Worm (Caenorhabditis elegans) whole organism, early embryonic: ENCODE results near the gene fbxa-136.

ENCODE experiments used
- B0310.2 ChIP-seq: sonication (generic microtip); optimal IDR thresholded peaks from 2 replicates; lab custom pipeline; 2016; ENCODE audit warnings: mild to moderate bottlenecking, missing genetic modification characterization, missing compliant biosample characterization
- F13C5.2 ChIP-seq: sonication (generic microtip); optimal IDR thresholded peaks from 2 replicates; lab custom pipeline; 2017; ENCODE audit warnings: mild to moderate bottlenecking, missing genetic modification characterization, inconsistent platforms, missing compliant biosample characterization
- aly-1 ChIP-seq: sonication (generic microtip); optimal IDR thresholded peaks from 2 replicates; lab custom pipeline; 2016; ENCODE audit warnings: missing genetic modification characterization, missing compliant biosample characterization
- ama-1 ChIP-seq: fragments of 150-350 bp; optimal IDR thresholded peaks from 2 replicates; lab custom pipeline; 2014
- ets-7 ChIP-seq: sonication (generic microtip); optimal IDR thresholded peaks from 2 replicates; lab custom pipeline; 2016; ENCODE audit warnings: missing genotype, missing genetic modification characterization, missing compliant biosample characterization
- flt-1 ChIP-seq: fragments of 200-800 bp; sonication (Bioruptor generic); IDR thresholded peaks from 2 replicates; pipeline ENCODE4 v1.3.6; 2022; ENCODE audit warnings: missing genetic modification characterization, missing compliant biosample characterization
- hmbx-1 ChIP-seq: sonication (generic microtip); optimal IDR thresholded peaks from 2 replicates; lab custom pipeline; 2016; ENCODE audit warnings: mild to moderate bottlenecking, missing genetic modification characterization, missing compliant biosample characterization
- hnd-1 ChIP-seq: sonication (generic microtip); optimal IDR thresholded peaks from 2 replicates; lab custom pipeline; 2016; ENCODE audit warnings: missing genetic modification characterization, missing compliant biosample characterization
- scrt-1 ChIP-seq: fragments of 200-800 bp; sonication (Bioruptor generic); IDR thresholded peaks from 2 replicates; pipeline ENCODE4 v1.3.6; 2022; ENCODE audit warnings: missing genetic modification characterization, missing compliant biosample characterization

DNA sequence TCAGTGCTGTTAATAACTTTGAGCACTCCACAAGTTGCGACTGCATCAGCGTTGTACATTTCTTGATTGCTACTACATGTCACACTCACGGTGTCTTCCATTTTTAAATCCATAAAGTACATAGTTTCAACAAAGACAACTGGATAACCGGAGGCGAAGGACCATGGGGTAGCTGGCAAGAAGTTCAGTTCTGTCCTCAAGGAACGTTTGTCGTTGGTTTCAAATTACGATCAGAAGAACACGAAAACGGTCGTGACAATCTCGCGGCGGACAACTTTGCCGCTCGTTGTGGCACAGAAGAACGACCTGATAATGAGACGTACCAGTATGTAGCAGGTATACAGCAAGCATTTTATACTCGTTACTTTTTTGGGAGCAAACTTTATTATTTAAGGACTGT is 11.9 kb downstream of the fbxa-136 start, which contains the start of gene C18D4.3:
- TF ChIP-seq hmbx-1 (tag; lab: Kevin White, UChicago): no peak
- TF ChIP-seq F13C5.2 (tag; lab: Kevin White, UChicago): no peak
- no peak for TF ChIP-seq ama-1 (lab: Kevin White, UChicago)
- TF ChIP-seq aly-1 (tag; lab: Kevin White, UChicago): no peak
- TF ChIP-seq scrt-1 (GFP tag; lab: Robert Waterston, UW): no peak
- no peak for TF ChIP-seq hnd-1 (tag; lab: Kevin White, UChicago)
- TF ChIP-seq ets-7: no peak
- TF ChIP-seq flt-1: no peak
- TF ChIP-seq B0310.2 (tag; lab: Kevin White, UChicago): no peak
